Fruit fly (Drosophila melanogaster) whole organism, embryonic: Measurements from ENCODE around the gene Rab39.

Experiments
- Bdp1 ChIP-seq: fragments of 200-800 bp; sonication (Bioruptor generic); optimal IDR thresholded peaks from 3 replicates; lab custom pipeline; 2016; ENCODE audit warnings: missing biosample characterization, missing genetic modification characterization
- BtbVII ChIP-seq: fragments of 200-800 bp; sonication (Bioruptor generic); optimal IDR thresholded peaks from 3 replicates; lab custom pipeline; 2017; ENCODE audit warnings: missing biosample characterization, mild to moderate bottlenecking, missing genetic modification characterization
- CG10543 ChIP-seq: fragments of 200-800 bp; sonication (Bioruptor generic); optimal IDR thresholded peaks from 3 replicates; lab custom pipeline; 2017; ENCODE audit warnings: missing biosample characterization, mild to moderate bottlenecking, missing genetic modification characterization, moderate library complexity
- CG1603 ChIP-seq: fragments of 200-800 bp; sonication (Bioruptor generic); optimal IDR thresholded peaks from 2 replicates; lab custom pipeline; 2019; ENCODE audit warnings: missing biosample characterization, mild to moderate bottlenecking, missing genetic modification characterization, moderate library complexity
- CG16813 ChIP-seq: fragments of 200-800 bp; sonication (Bioruptor generic); IDR thresholded peaks from 3 replicates; pipeline ENCODE4 v1.3.6; 2022; ENCODE audit warnings: missing biosample characterization, missing genetic modification characterization; ENCODE audit not compliant: partially characterized antibody
- CG17385 ChIP-seq: fragments of 200-800 bp; sonication (Bioruptor generic); optimal IDR thresholded peaks from 3 replicates; lab custom pipeline; 2018; ENCODE audit warnings: missing biosample characterization, mild to moderate bottlenecking, missing genetic modification characterization
- CG17568 ChIP-seq: fragments of 200-800 bp; sonication (Bioruptor generic); optimal IDR thresholded peaks from 2 replicates; lab custom pipeline; 2018; ENCODE audit warnings: missing biosample characterization, mild to moderate bottlenecking, missing genetic modification characterization, moderate library complexity
- CG1832 ChIP-seq: fragments of 200-800 bp; sonication (Bioruptor generic); optimal IDR thresholded peaks from 2 replicates; lab custom pipeline; 2017; ENCODE audit warnings: missing biosample characterization, mild to moderate bottlenecking, missing genetic modification characterization, inconsistent platforms
- CG2202 ChIP-seq: fragments of 200-800 bp; sonication (Bioruptor generic); optimal IDR thresholded peaks from 2 replicates; lab custom pipeline; 2018; ENCODE audit warnings: missing biosample characterization, mild to moderate bottlenecking, missing genetic modification characterization
- CG3163 ChIP-seq: fragments of 200-800 bp; sonication (Bioruptor generic); optimal IDR thresholded peaks from 3 replicates; lab custom pipeline; 2016; ENCODE audit warnings: missing biosample characterization, missing genetic modification characterization
- CG4360 ChIP-seq: fragments of 200-800 bp; sonication (Bioruptor generic); IDR thresholded peaks from 2 replicates; pipeline ENCODE4 v1.3.6; 2022; ENCODE audit warnings: missing biosample characterization, missing genetic modification characterization
- CG6272 ChIP-seq: fragments of 200-800 bp; sonication (Bioruptor generic); IDR thresholded peaks from 2 replicates; pipeline ENCODE4 v1.3.6; 2022; ENCODE audit warnings: missing biosample characterization, missing genetic modification characterization
- CG6689 ChIP-seq: fragments of 200-800 bp; sonication (Bioruptor generic); IDR thresholded peaks from 2 replicates; pipeline ENCODE4 v1.3.6; 2022; ENCODE audit warnings: missing biosample characterization, missing genetic modification characterization
- CG8290 ChIP-seq, 3 experiments: fragments of 200-800 bp; sonication (Bioruptor generic); optimal IDR thresholded peaks; 2 replicates each; lab custom pipeline; 2016 to 2019; ENCODE audit warnings: missing biosample characterization in 3 of 3, missing genetic modification characterization in 3 of 3, mild to moderate bottlenecking in 2 of 3, moderate library complexity in 1 of 3
- CHES-1-like ChIP-seq: fragments of 200-800 bp; sonication (Bioruptor generic); optimal IDR thresholded peaks from 2 replicates; lab custom pipeline; 2016; ENCODE audit warnings: missing biosample characterization, missing genetic modification characterization
- E2f1 ChIP-seq: fragments of 200-800 bp; sonication (Bioruptor generic); IDR thresholded peaks from 2 replicates; pipeline ENCODE4 v1.3.6; 2022; ENCODE audit warnings: missing biosample characterization, missing genetic modification characterization
- Eip74EF ChIP-seq, 2 experiments: fragments of 200-800 bp in 1 of 2; fragments of >200 bp in 1 of 2; sonication (Bioruptor generic) in 1 of 2; optimal IDR thresholded peaks; 2 replicates each; lab custom pipeline; 2017 to 2019; ENCODE audit warnings: missing biosample characterization in 2 of 2, missing genetic modification characterization in 2 of 2, mild to moderate bottlenecking in 1 of 2, moderate library complexity in 1 of 2
- Hr3 ChIP-seq: fragments of 200-800 bp; sonication (Bioruptor generic); optimal IDR thresholded peaks from 3 replicates; lab custom pipeline; 2016; ENCODE audit warnings: missing biosample characterization, missing genetic modification characterization
- Kr ChIP-seq: fragments of 200-800 bp; sonication (Bioruptor generic); optimal IDR thresholded peaks from 2 replicates; lab custom pipeline; 2017; ENCODE audit warnings: missing biosample characterization, mild to moderate bottlenecking, missing genetic modification characterization
- Med ChIP-seq: fragments of 200-800 bp; sonication (Bioruptor generic); peaks from one replicate; lab custom pipeline; 2016; ENCODE audit warnings: missing biosample characterization, missing genetic modification characterization, mild to moderate bottlenecking, inconsistent platforms, moderate library complexity
- Meics ChIP-seq: fragments of 200-800 bp; sonication (Bioruptor generic); optimal IDR thresholded peaks from 2 replicates; lab custom pipeline; 2017; ENCODE audit warnings: missing biosample characterization, mild to moderate bottlenecking, missing genetic modification characterization
- Nf-YC ChIP-seq: fragments of 200-800 bp; optimal IDR thresholded peaks from 3 replicates; lab custom pipeline; 2019; ENCODE audit warnings: missing biosample characterization, mild to moderate bottlenecking, missing genetic modification characterization, moderate library complexity
- Scr ChIP-seq: fragments of 200-800 bp; sonication (Bioruptor generic); IDR thresholded peaks from 2 replicates; pipeline ENCODE4 v1.3.6; 2022; ENCODE audit warnings: missing biosample characterization, missing genetic modification characterization; ENCODE audit not compliant: partially characterized antibody
- Trl ChIP-seq, 3 experiments: fragments of >200 bp in 2 of 3; fragments of 200-800 bp in 1 of 3; sonication (Bioruptor generic) in 1 of 3; optimal IDR thresholded peaks; 2 replicates in 1 of 3; 3 replicates in 2 of 3; lab custom pipeline; 2016 to 2017; ENCODE audit warnings: missing biosample characterization in 1 of 3, missing genetic modification characterization in 1 of 3
- amos ChIP-seq: fragments of 200-800 bp; sonication (Bioruptor generic); IDR thresholded peaks from 2 replicates; pipeline ENCODE4 v1.3.6; 2022; ENCODE audit warnings: missing biosample characterization, missing genetic modification characterization; ENCODE audit not compliant: partially characterized antibody
- chinmo ChIP-seq: fragments of 200-800 bp; sonication (Bioruptor generic); IDR thresholded peaks from 4 replicates; pipeline ENCODE4 v1.3.6; 2022; ENCODE audit warnings: missing biosample characterization, missing genetic modification characterization; ENCODE audit not compliant: partially characterized antibody
- eve ChIP-seq, 2 experiments: fragments of >200 bp; optimal IDR thresholded peaks; 2 replicates each; lab custom pipeline; 2017; ENCODE audit warnings: missing biosample characterization in 2 of 2, missing genetic modification characterization in 2 of 2
- ewg ChIP-seq: fragments of 200-800 bp; sonication (Bioruptor generic); optimal IDR thresholded peaks from 3 replicates; lab custom pipeline; 2017; ENCODE audit warnings: mild to moderate bottlenecking, missing biosample characterization, missing genetic modification reagents, missing genetic modification characterization
- fru ChIP-seq: fragments of >200 bp; optimal IDR thresholded peaks from 2 replicates; lab custom pipeline; 2017
- hth ChIP-seq: fragments of >200 bp; optimal IDR thresholded peaks from 2 replicates; lab custom pipeline; 2017; ENCODE audit warnings: inconsistent platforms
- jing ChIP-seq: fragments of 200-800 bp; sonication (Bioruptor generic); optimal IDR thresholded peaks from 2 replicates; lab custom pipeline; 2018; ENCODE audit warnings: missing biosample characterization, mild to moderate bottlenecking, missing genetic modification characterization
- knrl ChIP-seq: fragments of 200-800 bp; sonication (Bioruptor generic); IDR thresholded peaks from 3 replicates; pipeline ENCODE4 v1.3.6; 2022; ENCODE audit warnings: missing biosample characterization, missing genetic modification characterization; ENCODE audit not compliant: partially characterized antibody
- lilli ChIP-seq: fragments of 200-800 bp; sonication (Bioruptor generic); optimal IDR thresholded peaks from 3 replicates; lab custom pipeline; 2016; ENCODE audit warnings: missing biosample characterization, missing genetic modification characterization
- lmd ChIP-seq: fragments of 200-800 bp; sonication (Bioruptor generic); IDR thresholded peaks from 2 replicates; pipeline ENCODE4 v1.3.6; 2022; ENCODE audit warnings: missing biosample characterization, missing genetic modification characterization
- oc ChIP-seq: fragments of 200-800 bp; sonication (Bioruptor generic); optimal IDR thresholded peaks from 2 replicates; lab custom pipeline; 2018; ENCODE audit warnings: missing biosample characterization, mild to moderate bottlenecking, missing genetic modification characterization, moderate library complexity
- pfk ChIP-seq: fragments of 200-800 bp; sonication (Bioruptor generic); optimal IDR thresholded peaks from 2 replicates; lab custom pipeline; 2018; ENCODE audit warnings: missing biosample characterization, mild to moderate bottlenecking, missing genetic modification characterization, moderate library complexity
- sd ChIP-seq: fragments of 200-800 bp; sonication (Bioruptor generic); optimal IDR thresholded peaks from 3 replicates; lab custom pipeline; 2018; ENCODE audit warnings: missing biosample characterization, mild to moderate bottlenecking, missing genetic modification characterization, moderate library complexity
- sna ChIP-seq: fragments of 200-800 bp; sonication (Bioruptor generic); IDR thresholded peaks from 2 replicates; pipeline ENCODE4 v1.3.6; 2022; ENCODE audit warnings: missing biosample characterization, missing genetic modification characterization; ENCODE audit not compliant: partially characterized antibody
- so ChIP-seq: fragments of 200-800 bp; sonication (Bioruptor generic); IDR thresholded peaks from 3 replicates; pipeline ENCODE4 v1.3.6; 2022; ENCODE audit warnings: missing biosample characterization, missing genetic modification characterization
- sob ChIP-seq: fragments of 200-800 bp; sonication (Bioruptor generic); IDR thresholded peaks from 2 replicates; pipeline ENCODE4 v1.3.6; 2022; ENCODE audit warnings: missing biosample characterization, missing genetic modification characterization
- tx ChIP-seq: fragments of 200-800 bp; sonication (Bioruptor generic); optimal IDR thresholded peaks from 2 replicates; lab custom pipeline; 2016; ENCODE audit warnings: missing biosample characterization, missing genetic modification characterization
- vfl ChIP-seq: fragments of 200-800 bp; sonication (Bioruptor generic); optimal IDR thresholded peaks from 2 replicates; lab custom pipeline; 2016; ENCODE audit warnings: missing biosample characterization, missing genetic modification characterization
- yki ChIP-seq: fragments of >200 bp; optimal IDR thresholded peaks from 3 replicates; lab custom pipeline; 2018
- zfh1 ChIP-seq: fragments of 200-800 bp; sonication (Bioruptor generic); IDR thresholded peaks from 3 replicates; pipeline ENCODE4 v1.3.6; 2022; ENCODE audit warnings: missing biosample characterization, missing genetic modification characterization

Rab39 gene

dm6 chrX:7708942-7709707 lies 25.6 kb upstream of the Rab39 start, which contains the start of gene CHES-1-like (continued):
- TF ChIP-seq Scr, result 0 out of 2 replicates have a peak, but pooled peaks have one; percentile 25
- TF ChIP-seq hth (lab: Kevin White, UChicago), result no peak
- TF ChIP-seq vfl (GFP tag; lab: Kevin White, UChicago), result peak; percentile 80
- TF ChIP-seq eve (GFP tag; optimal IDR thresholded peaks at IDR 0.05; lab: Kevin White, UChicago), result peak in 1 of 2 experiments; percentile 99
- TF ChIP-seq knrl (GFP tag; lab: Robert Waterston, UW), result peak; percentile 61; the same call in 2 of the 3 replicates
- TF ChIP-seq pfk, result no peak
- peak; percentile 71 for TF ChIP-seq E2f1 (GFP tag; lab: Robert Waterston, UW)
- peak; percentile 75 for TF ChIP-seq zfh1 (GFP tag; lab: Robert Waterston, UW)
- TF ChIP-seq Trl (optimal IDR thresholded peaks at IDR 0.05; lab: Kevin White, UChicago), result peak in 1 of 2 experiments; percentile 59
- TF ChIP-seq Trl (GFP tag; optimal IDR thresholded peaks at IDR 0.05; lab: Kevin White, UChicago), result peak; percentile 90
- peak in 1 of 2 experiments; percentile 94 for TF ChIP-seq Eip74EF (GFP tag; optimal IDR thresholded peaks at IDR 0.05; lab: Kevin White, UChicago)
- TF ChIP-seq amos (GFP tag; lab: Robert Waterston, UW), result no peak
- peak; percentile 92 for TF ChIP-seq lilli (GFP tag; lab: Kevin White, UChicago)
- TF ChIP-seq sob (GFP tag; lab: Robert Waterston, UW), result peak; percentile 64
- TF ChIP-seq sna, result no peak
- no peak for TF ChIP-seq Kr
- TF ChIP-seq BtbVII (GFP tag; lab: Kevin White, UChicago), result peak; percentile 94
- TF ChIP-seq so (GFP tag; lab: Robert Waterston, UW), result peak; percentile 84; the same call in 2 of the 3 replicates
- peak; percentile 52; the same call in 1 of the 2 replicates for TF ChIP-seq CG6272 (GFP tag; lab: Robert Waterston, UW)
- peak; percentile 78 for TF ChIP-seq Bdp1 (GFP tag; lab: Kevin White, UChicago)
- TF ChIP-seq Nf-YC (tag; lab: Kevin White, UChicago), result peak; percentile 81
- TF ChIP-seq jing (GFP tag; lab: Kevin White, UChicago), result peak; percentile 82
- TF ChIP-seq CG16813, result no peak
- TF ChIP-seq Meics (GFP tag; lab: Kevin White, UChicago), result peak; percentile 92
- peak; percentile 58; the same call in 2 of the 4 replicates for TF ChIP-seq chinmo (GFP tag; lab: Robert Waterston, UW)
- TF ChIP-seq, all 482 proteins: peak for 411

- TF ChIP-seq ewg (GFP tag; lab: Kevin White, UChicago) (no peak), CG6689 (GFP tag; lab: Robert Waterston, UW) (no peak), CG1832 (GFP tag; lab: Kevin White, UChicago) (peak; percentile 56), eve (GFP tag; optimal IDR thresholded peaks at IDR 0.05; lab: Kevin White, UChicago) (peak in 1 of 2 experiments; percentile 67), oc (tag; lab: Kevin White, UChicago) (no peak), fru (no peak), yki (lab: Kevin White, UChicago) (peak; percentile 22), CG2202 (tag; lab: Kevin White, UChicago) (no peak), CG8290 (GFP tag; optimal IDR thresholded peaks at IDR 0.05; lab: Kevin White, UChicago) (no peak), CG8290 (tag; optimal IDR thresholded peaks at IDR 0.05; lab: Kevin White, UChicago) (no peak), sd (tag; lab: Kevin White, UChicago) (peak; percentile 40), Trl (optimal IDR thresholded peaks at IDR 0.05; lab: Kevin White, UChicago) (peak; percentile 82 to 85), Trl (GFP tag; optimal IDR thresholded peaks at IDR 0.05; lab: Kevin White, UChicago) (no peak), lmd (GFP tag; lab: Robert Waterston, UW) (no peak), Hr3 (GFP tag; lab: Kevin White, UChicago) (no peak), CG17385 (GFP tag; lab: Kevin White, UChicago) (peak; percentile 88), chinmo (GFP tag; lab: Robert Waterston, UW) (0 out of 4 replicates have a peak, but pooled peaks have one; percentile 5), CG4360 (GFP tag; lab: Robert Waterston, UW) (peak; percentile 83), CG10543 (GFP tag; lab: Kevin White, UChicago) (peak; percentile 12), CG1603 (tag; lab: Kevin White, UChicago) (no peak), CG17568 (GFP tag; lab: Kevin White, UChicago) (no peak), Med (GFP tag; lab: Kevin White, UChicago) (peak; percentile 68), CG3163 (peak; percentile 74), tx (GFP tag; lab: Kevin White, UChicago) (no peak), CHES-1-like (GFP tag; lab: Kevin White, UChicago) (peak; percentile 8)
Measured at dm6 chrX:7709708-7710438, 24.9 kb upstream of the Rab39 start.
